Fruit fly (Drosophila melanogaster): Measurements from ENCODE around the gene Nepl14.

The Nepl14 gene

dm6 chr3R:22769567-22769966 is 6.1 kb upstream of the Nepl14 start, which contains the start of gene CG43092:
CG43092 (minus strand) TSS chr3R:22769667.
- TF ChIP-seq CG33017 (tag; optimal IDR thresholded peaks at IDR 0.05) = no peak
- TF ChIP-seq cic (GFP tag; optimal IDR thresholded peaks at IDR 0.05) = no peak
- no peak for TF ChIP-seq kay (GFP tag; ENCODE audit: borderline replicate concordance)
- TF ChIP-seq CG5204 (GFP tag; optimal IDR thresholded peaks at IDR 0.05) = no peak
- TF ChIP-seq CG11617 (GFP tag; optimal IDR thresholded peaks at IDR 0.05) = no peak
- no peak for TF ChIP-seq CG14711 (tag; optimal IDR thresholded peaks at IDR 0.05)
- no peak for TF ChIP-seq Mnt (GFP tag; optimal IDR thresholded peaks at IDR 0.05)

- no peak for TF ChIP-seq Crg-1 (GFP tag; optimal IDR thresholded peaks at IDR 0.05)
- TF ChIP-seq Mnt (GFP tag; optimal IDR thresholded peaks at IDR 0.05) = no peak
- TF ChIP-seq Hr96 (GFP tag; optimal IDR thresholded peaks at IDR 0.05) = no peak
- TF ChIP-seq ovo (GFP tag; optimal IDR thresholded peaks at IDR 0.05) = no peak
- no peak for TF ChIP-seq tj (GFP tag; optimal IDR thresholded peaks at IDR 0.05)
- TF ChIP-seq kay (GFP tag; ENCODE audit: borderline replicate concordance) = peak; percentile 83
- TF ChIP-seq pad (GFP tag; optimal IDR thresholded peaks at IDR 0.05) = no peak
- TF ChIP-seq toe (GFP tag; optimal IDR thresholded peaks at IDR 0.05) = no peak
- no peak for TF ChIP-seq cnc (optimal IDR thresholded peaks at IDR 0.05)
These were observed 5.1 kb upstream of the Nepl14 start, which contains the start of gene CG43091 for dm6 chr3R:22768633-22769032. CG43091 (minus strand) TSS chr3R:22768733.

- TF ChIP-seq toe (GFP tag; optimal IDR thresholded peaks at IDR 0.05) (no peak), cic (GFP tag; optimal IDR thresholded peaks at IDR 0.05) (no peak), CG5204 (GFP tag; optimal IDR thresholded peaks at IDR 0.05) (no peak), Crg-1 (GFP tag; optimal IDR thresholded peaks at IDR 0.05) (no peak), CG7045 (GFP tag; optimal IDR thresholded peaks at IDR 0.05) (no peak), CG14711 (tag; optimal IDR thresholded peaks at IDR 0.05) (no peak), kay (GFP tag; ENCODE audit: borderline replicate concordance) (peak; percentile 7)
These were observed 4.1 kb upstream of the Nepl14 start, which contains the start of gene CG13841 for dm6 chr3R:22767599-22767998. CG13841 (minus strand) TSS chr3R:22767699.

dm6 chr3R:22766072-22766471 is 2.6 kb upstream of the Nepl14 start, which contains the start of gene Nepl15:
Nepl15 (minus strand) TSS chr3R:22766172.
- TF ChIP-seq cnc (optimal IDR thresholded peaks at IDR 0.05) (no peak), bab1 (GFP tag; optimal IDR thresholded peaks at IDR 0.05) (no peak), CG5204 (GFP tag; optimal IDR thresholded peaks at IDR 0.05) (no peak), pad (GFP tag; optimal IDR thresholded peaks at IDR 0.05) (no peak), CG33017 (tag; optimal IDR thresholded peaks at IDR 0.05) (no peak), CG7045 (GFP tag; optimal IDR thresholded peaks at IDR 0.05) (no peak), Hr96 (GFP tag; optimal IDR thresholded peaks at IDR 0.05) (no peak), Clk (GFP tag; optimal IDR thresholded peaks at IDR 0.05) (no peak), cic (GFP tag; optimal IDR thresholded peaks at IDR 0.05) (no peak), Crg-1 (GFP tag; optimal IDR thresholded peaks at IDR 0.05) (no peak), Mnt (GFP tag; optimal IDR thresholded peaks at IDR 0.05) (no peak), tj (GFP tag; optimal IDR thresholded peaks at IDR 0.05) (no peak), CG14711 (tag; optimal IDR thresholded peaks at IDR 0.05) (no peak), kay (GFP tag; ENCODE audit: borderline replicate concordance) (no peak), CG11617 (GFP tag; optimal IDR thresholded peaks at IDR 0.05) (no peak), CG1620 (GFP tag; optimal IDR thresholded peaks at IDR 0.05) (no peak), CG7101 (tag; optimal IDR thresholded peaks at IDR 0.05) (no peak), CG12768 (GFP tag; optimal IDR thresholded peaks at IDR 0.05) (no peak), toe (GFP tag; optimal IDR thresholded peaks at IDR 0.05) (no peak), ovo (GFP tag; optimal IDR thresholded peaks at IDR 0.05) (no peak)

- TF ChIP-seq cic (GFP tag; optimal IDR thresholded peaks at IDR 0.05) = peak; percentile 46
- TF ChIP-seq CG12768 (GFP tag; optimal IDR thresholded peaks at IDR 0.05) = no peak
These were observed 2.5 kb downstream of the Nepl14 start, which contains the start of gene Nepl13 for dm6 chr3R:22760988-22761387. Nepl13 (minus strand) TSS chr3R:22761076.

dm6 chr3R:22757117-22757516 is 6.4 kb downstream of the Nepl14 start:
- no peak for TF ChIP-seq pad (GFP tag; optimal IDR thresholded peaks at IDR 0.05)
- no peak for TF ChIP-seq Crg-1 (GFP tag; optimal IDR thresholded peaks at IDR 0.05)
- no peak for TF ChIP-seq CG1620 (GFP tag; optimal IDR thresholded peaks at IDR 0.05)
- no peak for TF ChIP-seq Clk (GFP tag; optimal IDR thresholded peaks at IDR 0.05)

dm6 chr3R:22756289-22756688 is 7.2 kb downstream of the Nepl14 start:
- TF ChIP-seq tj (GFP tag; optimal IDR thresholded peaks at IDR 0.05) = no peak
- no peak for TF ChIP-seq CG7045 (GFP tag; optimal IDR thresholded peaks at IDR 0.05)
- TF ChIP-seq bab1 (GFP tag; optimal IDR thresholded peaks at IDR 0.05) = no peak
- no peak for TF ChIP-seq Hr96 (GFP tag; optimal IDR thresholded peaks at IDR 0.05)
- no peak for TF ChIP-seq ovo (GFP tag; optimal IDR thresholded peaks at IDR 0.05)
- no peak for TF ChIP-seq Clk (GFP tag; optimal IDR thresholded peaks at IDR 0.05)
- TF ChIP-seq CG14711 (tag; optimal IDR thresholded peaks at IDR 0.05) = no peak
- no peak for TF ChIP-seq toe (GFP tag; optimal IDR thresholded peaks at IDR 0.05)
- no peak for TF ChIP-seq CG12768 (GFP tag; optimal IDR thresholded peaks at IDR 0.05)
